Worm (Caenorhabditis elegans) whole organism, L2 larva: ENCODE results near the gene unc-41.

Source experiments
- C34F6.9 ChIP-seq: fragments of 150-350 bp; optimal IDR thresholded peaks from 2 replicates; lab custom pipeline; 2014; ENCODE audit warnings: missing biosample characterization, missing genetic modification characterization
- ama-1 ChIP-seq: fragments of 150-350 bp; optimal IDR thresholded peaks from 2 replicates; lab custom pipeline; 2018; ENCODE audit warnings: inconsistent platforms
- blmp-1 ChIP-seq: sonication (generic microtip); optimal IDR thresholded peaks from 2 replicates; lab custom pipeline; 2017; ENCODE audit warnings: missing genetic modification characterization, mild to moderate bottlenecking, missing compliant biosample characterization, antibody characterized with exemption, moderate library complexity; ENCODE audit not compliant: insufficient read depth
- dmd-4 ChIP-seq: sonication (generic microtip); optimal IDR thresholded peaks from 2 replicates; lab custom pipeline; 2017; ENCODE audit warnings: missing biosample characterization, missing genetic modification characterization
- egl-27 ChIP-seq: sonication (generic microtip); optimal IDR thresholded peaks from 3 replicates; lab custom pipeline; 2017; ENCODE audit warnings: missing biosample characterization, missing genetic modification reagents, missing genetic modification characterization
- fos-1 ChIP-seq: fragments of 150-350 bp; optimal IDR thresholded peaks from 2 replicates; lab custom pipeline; 2014; ENCODE audit warnings: missing biosample characterization, missing genetic modification characterization
- lin-13 ChIP-seq: fragments of 150-350 bp; optimal IDR thresholded peaks from 2 replicates; lab custom pipeline; 2014; ENCODE audit warnings: missing biosample characterization, missing genetic modification reagents, missing genetic modification characterization
- nhr-11 ChIP-seq: fragments of 150-350 bp; optimal IDR thresholded peaks from 2 replicates; lab custom pipeline; 2014; ENCODE audit warnings: missing biosample characterization, missing genetic modification characterization
- nhr-77 ChIP-seq: fragments of 150-350 bp; optimal IDR thresholded peaks from 2 replicates; lab custom pipeline; 2014; ENCODE audit warnings: missing biosample characterization, missing genetic modification characterization
- snpc-4 ChIP-seq: fragments of 150-350 bp; optimal IDR thresholded peaks from 2 replicates; lab custom pipeline; 2014; ENCODE audit warnings: missing biosample characterization, missing genetic modification characterization
- unc-55 ChIP-seq: fragments of 150-350 bp; sonication (generic microtip); optimal IDR thresholded peaks from 3 replicates; lab custom pipeline; 2014; ENCODE audit warnings: missing biosample characterization, missing genetic modification reagents, missing genetic modification characterization

ce11 chrV:9916665-9917064 lies 59.4 kb downstream of the unc-41 start, which contains the start of gene C50H2.4:
- no peak for TF ChIP-seq blmp-1 (tag; lab: Kevin White, UChicago)
- TF ChIP-seq egl-27: no peak
- no peak for TF ChIP-seq lin-13
- no peak for TF ChIP-seq snpc-4 (tag; lab: Kevin White, UChicago)
- TF ChIP-seq dmd-4 (tag; lab: Kevin White, UChicago): no peak
- TF ChIP-seq nhr-77 (tag; lab: Kevin White, UChicago): no peak
- no peak for TF ChIP-seq ama-1 (lab: Kevin White, UChicago)
- TF ChIP-seq fos-1 (tag; lab: Kevin White, UChicago): no peak
- TF ChIP-seq nhr-11 (tag; lab: Kevin White, UChicago): no peak
- no peak for TF ChIP-seq unc-55 (GFP tag; lab: Kevin White, UChicago)
- no peak for TF ChIP-seq C34F6.9 (tag; lab: Kevin White, UChicago)
